Worm (Caenorhabditis elegans) whole organism, L4/young adult: ENCODE data around the gene fbxa-72.

Experiments used
- W03F9.2 ChIP-seq: fragments of 150-350 bp; optimal IDR thresholded peaks from 2 replicates; lab custom pipeline; 2014; ENCODE audit warnings: missing biosample characterization, missing genetic modification characterization
- dao-5 ChIP-seq: sonication (generic microtip); optimal IDR thresholded peaks from 2 replicates; lab custom pipeline; 2016; ENCODE audit warnings: missing genotype, missing genetic modification characterization, moderate library complexity, missing compliant biosample characterization
- him-1 ChIP-seq: sonication (generic microtip); optimal IDR thresholded peaks from 2 replicates; lab custom pipeline; 2016; ENCODE audit warnings: missing genotype, missing genetic modification reagents, missing genetic modification characterization, missing compliant biosample characterization

- TF ChIP-seq him-1, result no peak
- no peak for TF ChIP-seq W03F9.2 (tag; lab: Kevin White, UChicago)
- TF ChIP-seq dao-5 (tag; lab: Kevin White, UChicago), result no peak
Measured at ce11 chrV:635630-636029, 40.9 kb downstream of the fbxa-72 start.
